Fruit fly (Drosophila melanogaster): ENCODE data around the gene by.

Gene by

dm6 chr3R:9512193-9513051 is 20.4 kb downstream of the by start:
- TF ChIP-seq CG9817 (tag; optimal IDR thresholded peaks at IDR 0.05) (no peak), ham (GFP tag; IDR thresholded peaks at IDR 0.05) (no peak), CG3726 (GFP tag; IDR thresholded peaks at IDR 0.05) (no peak), CG4360 (GFP tag; IDR thresholded peaks at IDR 0.05) (no peak), Trl (optimal IDR thresholded peaks at IDR 0.05) (peak; percentile 67 to 86), Trl (GFP tag; optimal IDR thresholded peaks at IDR 0.05) (no peak), CG3995 (GFP tag; optimal IDR thresholded peaks at IDR 0.05) (peak; percentile 86), CG18262 (tag; optimal IDR thresholded peaks at IDR 0.05) (no peak), sqz (GFP tag; optimal IDR thresholded peaks at IDR 0.05) (peak; percentile 51), abd-A (tag; optimal IDR thresholded peaks at IDR 0.05) (no peak), Med (GFP tag) (peak; percentile 20), zen (tag; optimal IDR thresholded peaks at IDR 0.05) (peak; percentile 47), CG9609 (GFP tag; optimal IDR thresholded peaks at IDR 0.05) (no peak), CG1233 (GFP tag; optimal IDR thresholded peaks at IDR 0.05) (no peak), MESR4 (GFP tag; optimal IDR thresholded peaks at IDR 0.05) (peak; percentile 93), tgo (GFP tag; IDR thresholded peaks at IDR 0.05) (no peak), vvl (GFP tag; IDR thresholded peaks at IDR 0.05) (no peak), cg (GFP tag; optimal IDR thresholded peaks at IDR 0.05) (peak; percentile 84), YL-1 (GFP tag; optimal IDR thresholded peaks at IDR 0.05) (no peak), Hey (tag; optimal IDR thresholded peaks at IDR 0.05) (no peak), gcm (GFP tag; optimal IDR thresholded peaks at IDR 0.05) (peak; percentile 21), CG31441 (GFP tag; IDR thresholded peaks at IDR 0.05) (no peak), nom (GFP tag; optimal IDR thresholded peaks at IDR 0.05) (peak; percentile 40), lbe (GFP tag; optimal IDR thresholded peaks at IDR 0.05) (peak; percentile 24), CG7745 (tag; optimal IDR thresholded peaks at IDR 0.05) (peak; percentile 88), CG3281 (GFP tag; optimal IDR thresholded peaks at IDR 0.05) (no peak), CG4404 (GFP tag; IDR thresholded peaks at IDR 0.05) (no peak), Hr39 (optimal IDR thresholded peaks at IDR 0.05) (no peak), CG13894 (tag; optimal IDR thresholded peaks at IDR 0.05) (no peak)

- TF ChIP-seq CG8478 (optimal IDR thresholded peaks at IDR 0.05) (no peak), stwl (tag; optimal IDR thresholded peaks at IDR 0.05) (peak; percentile 68), CG2129 (GFP tag; IDR thresholded peaks at IDR 0.05; ENCODE audit: partially characterized antibody) (no peak), seq (GFP tag; IDR thresholded peaks at IDR 0.05) (no peak), CG14710 (tag; optimal IDR thresholded peaks at IDR 0.05) (peak; percentile 77), CG15601 (tag; optimal IDR thresholded peaks at IDR 0.05) (peak; percentile 34), CG30020 (tag; optimal IDR thresholded peaks at IDR 0.05) (peak; percentile 40), croc (GFP tag; conservative IDR thresholded peaks at IDR 0.05) (no peak), YL-1 (GFP tag; optimal IDR thresholded peaks at IDR 0.05) (peak; percentile 92), Usf (GFP tag; optimal IDR thresholded peaks at IDR 0.05) (no peak), CG1233 (GFP tag; optimal IDR thresholded peaks at IDR 0.05) (no peak), CG18262 (tag; optimal IDR thresholded peaks at IDR 0.05) (peak; percentile 33), D (optimal IDR thresholded peaks at IDR 0.05) (no peak), D (GFP tag; optimal IDR thresholded peaks at IDR 0.05) (no peak), CG9215 (GFP tag; IDR thresholded peaks at IDR 0.05) (no peak), onecut (GFP tag; IDR thresholded peaks at IDR 0.05) (peak; percentile 51; the same call in 1 of the 2 replicates), nerfin-1 (tag; optimal IDR thresholded peaks at IDR 0.05) (peak; percentile 5), gro (GFP tag; optimal IDR thresholded peaks at IDR 0.05) (peak; percentile 49), ase (GFP tag; IDR thresholded peaks at IDR 0.05) (no peak), CG16815 (GFP tag; optimal IDR thresholded peaks at IDR 0.05) (no peak), CG8290 (GFP tag; optimal IDR thresholded peaks at IDR 0.05) (no peak), CG8290 (tag; optimal IDR thresholded peaks at IDR 0.05) (peak in 1 of 2 experiments; percentile 59), Atf-2 (GFP tag; optimal IDR thresholded peaks at IDR 0.05) (no peak), CG10209 (GFP tag; optimal IDR thresholded peaks at IDR 0.05) (no peak), luna (GFP tag; optimal IDR thresholded peaks at IDR 0.05) (no peak)
Observed at dm6 chr3R:9510070-9510518, 22.7 kb downstream of the by start, which contains the start of gene rump. Gene rump (minus strand): TSS chr3R:9510324.
